Worm (Caenorhabditis elegans) whole organism, L1 larva: Measurements from ENCODE around the gene ZC178.2.
"Not testable (repeated sequence)": the region's sequence is repeated elsewhere in the genome, so short reads cannot be mapped to it uniquely, and the experiment has no call there.

ENCODE experiments used
- C16A3.4 ChIP-seq: fragments of 150-350 bp; optimal IDR thresholded peaks from 2 replicates; lab custom pipeline; 2014; ENCODE audit warnings: missing biosample characterization, missing genetic modification characterization
- C34B4.2 ChIP-seq: sonication (generic microtip); optimal IDR thresholded peaks from 2 replicates; lab custom pipeline; 2017; ENCODE audit warnings: mild to moderate bottlenecking, missing genetic modification characterization, missing compliant biosample characterization
- alr-1 ChIP-seq: fragments of 200-800 bp; sonication (Bioruptor generic); optimal IDR thresholded peaks from 2 replicates; lab custom pipeline; 2018; ENCODE audit warnings: borderline replicate concordance, mild to moderate bottlenecking, missing genetic modification characterization, missing compliant biosample characterization
- ceh-82 ChIP-seq, 3 experiments: fragments of 150-350 bp in 1 of 3; sonication (generic microtip) in 2 of 3; optimal IDR thresholded peaks; 2 replicates each; lab custom pipeline; 2014 to 2017; ENCODE audit warnings: missing biosample characterization in 3 of 3, missing genetic modification characterization in 3 of 3
- ceh-88 ChIP-seq: fragments of 200-800 bp; sonication (Bioruptor generic); IDR thresholded peaks from 2 replicates; pipeline ENCODE4 v1.3.6; 2022; ENCODE audit warnings: missing genetic modification characterization, missing compliant biosample characterization
- ces-1 ChIP-seq: fragments of 150-350 bp; optimal IDR thresholded peaks from 2 replicates; lab custom pipeline; 2014; ENCODE audit warnings: missing biosample characterization, missing genetic modification reagents, missing genetic modification characterization
- dsc-1 ChIP-seq: sonication (generic microtip); optimal IDR thresholded peaks from 2 replicates; lab custom pipeline; 2016; ENCODE audit warnings: mild to moderate bottlenecking, missing genetic modification characterization, missing compliant biosample characterization
- efl-3 ChIP-seq: fragments of 200-800 bp; sonication (Bioruptor generic); optimal IDR thresholded peaks from 2 replicates; lab custom pipeline; 2018; ENCODE audit warnings: mild to moderate bottlenecking, missing genetic modification characterization, missing compliant biosample characterization
- egl-13 ChIP-seq: sonication (generic microtip); optimal IDR thresholded peaks from 2 replicates; lab custom pipeline; 2016; ENCODE audit warnings: missing genotype, missing genetic modification reagents, missing genetic modification characterization, missing compliant biosample characterization
- fkh-10 ChIP-seq: sonication (generic microtip); optimal IDR thresholded peaks from 2 replicates; lab custom pipeline; 2017; ENCODE audit warnings: missing biosample characterization, missing genetic modification reagents, missing genetic modification characterization
- fkh-4 ChIP-seq: sonication (generic microtip); optimal IDR thresholded peaks from 2 replicates; lab custom pipeline; 2016; ENCODE audit warnings: missing compliant biosample characterization, missing genetic modification characterization, borderline replicate concordance
- hlh-17 ChIP-seq: fragments of 200-800 bp; sonication (Bioruptor generic); optimal IDR thresholded peaks from 2 replicates; lab custom pipeline; 2018; ENCODE audit warnings: missing genetic modification characterization, mild to moderate bottlenecking, missing compliant biosample characterization, moderate library complexity, borderline replicate concordance
- irx-1 ChIP-seq: sonication (generic microtip); optimal IDR thresholded peaks from 2 replicates; lab custom pipeline; 2016; ENCODE audit warnings: missing genetic modification characterization, missing compliant biosample characterization
- jun-1 ChIP-seq: fragments of 150-350 bp; optimal IDR thresholded peaks from 2 replicates; lab custom pipeline; 2014; ENCODE audit warnings: missing biosample characterization, missing genetic modification reagents, missing genetic modification characterization
- lin-13 ChIP-seq: fragments of 150-350 bp; optimal IDR thresholded peaks from 2 replicates; lab custom pipeline; 2014; ENCODE audit warnings: missing biosample characterization, missing genetic modification reagents, missing genetic modification characterization
- lin-14 ChIP-seq: fragments of 200-800 bp; sonication (Bioruptor generic); optimal IDR thresholded peaks from 2 replicates; lab custom pipeline; 2018; ENCODE audit warnings: mild to moderate bottlenecking, missing genetic modification characterization, moderate library complexity, missing compliant biosample characterization
- mdl-1 ChIP-seq, 2 experiments: fragments of 150-350 bp; optimal IDR thresholded peaks; 2 replicates each; lab custom pipeline; 2014 to 2017; ENCODE audit warnings: missing biosample characterization in 2 of 2, missing genetic modification characterization in 2 of 2, inconsistent platforms in 1 of 2
- nhr-11 ChIP-seq: fragments of 150-350 bp; optimal IDR thresholded peaks from 2 replicates; lab custom pipeline; 2014; ENCODE audit warnings: missing biosample characterization, missing genetic modification characterization
- nhr-19 ChIP-seq: fragments of 200-800 bp; sonication (Bioruptor generic); conservative IDR thresholded peaks from 2 replicates; pipeline ENCODE4 v1.3.6; 2022; ENCODE audit warnings: missing genetic modification characterization, missing compliant biosample characterization
- nhr-237 ChIP-seq: fragments of 150-350 bp; optimal IDR thresholded peaks from 2 replicates; lab custom pipeline; 2014; ENCODE audit warnings: missing biosample characterization, missing genetic modification characterization
- nhr-47 ChIP-seq: sonication (generic microtip); optimal IDR thresholded peaks from 2 replicates; lab custom pipeline; 2016; ENCODE audit warnings: mild to moderate bottlenecking, missing genetic modification characterization, moderate library complexity, missing compliant biosample characterization
- nhr-71 ChIP-seq: sonication (generic microtip); optimal IDR thresholded peaks from 2 replicates; lab custom pipeline; 2016; ENCODE audit warnings: mild to moderate bottlenecking, missing genetic modification characterization, moderate library complexity, missing compliant biosample characterization
- nhr-84 ChIP-seq: sonication (generic microtip); optimal IDR thresholded peaks from 2 replicates; lab custom pipeline; 2017; ENCODE audit warnings: missing biosample characterization, missing genetic modification characterization
- pax-3 ChIP-seq: fragments of 200-800 bp; sonication (Bioruptor generic); optimal IDR thresholded peaks from 2 replicates; lab custom pipeline; 2018; ENCODE audit warnings: mild to moderate bottlenecking, missing genetic modification characterization, moderate library complexity, missing compliant biosample characterization
- snpc-4 ChIP-seq: fragments of 150-350 bp; optimal IDR thresholded peaks from 2 replicates; lab custom pipeline; 2014; ENCODE audit warnings: missing biosample characterization, missing genetic modification characterization
- sptf-1 ChIP-seq: fragments of 150-350 bp; optimal IDR thresholded peaks from 2 replicates; lab custom pipeline; 2014; ENCODE audit warnings: missing biosample characterization, missing genetic modification characterization
- swsn-7 ChIP-seq: sonication (generic microtip); optimal IDR thresholded peaks from 2 replicates; lab custom pipeline; 2016; ENCODE audit warnings: missing genetic modification characterization, missing compliant biosample characterization
- tbx-2 ChIP-seq: sonication (generic microtip); optimal IDR thresholded peaks from 2 replicates; lab custom pipeline; 2016; ENCODE audit warnings: missing genetic modification characterization, missing compliant biosample characterization
- unc-130 ChIP-seq: fragments of 150-350 bp; optimal IDR thresholded peaks from 2 replicates; lab custom pipeline; 2017; ENCODE audit warnings: missing biosample characterization, missing genetic modification characterization, inconsistent platforms
- unc-62 ChIP-seq: fragments of 150-350 bp; optimal IDR thresholded peaks from 2 replicates; lab custom pipeline; 2014; ENCODE audit warnings: missing biosample characterization, missing genetic modification reagents, missing genetic modification characterization
- xbp-1 ChIP-seq: sonication (generic microtip); optimal IDR thresholded peaks from 2 replicates; lab custom pipeline; 2016; ENCODE audit warnings: missing genetic modification characterization, missing compliant biosample characterization

Gene ZC178.2

DNA sequence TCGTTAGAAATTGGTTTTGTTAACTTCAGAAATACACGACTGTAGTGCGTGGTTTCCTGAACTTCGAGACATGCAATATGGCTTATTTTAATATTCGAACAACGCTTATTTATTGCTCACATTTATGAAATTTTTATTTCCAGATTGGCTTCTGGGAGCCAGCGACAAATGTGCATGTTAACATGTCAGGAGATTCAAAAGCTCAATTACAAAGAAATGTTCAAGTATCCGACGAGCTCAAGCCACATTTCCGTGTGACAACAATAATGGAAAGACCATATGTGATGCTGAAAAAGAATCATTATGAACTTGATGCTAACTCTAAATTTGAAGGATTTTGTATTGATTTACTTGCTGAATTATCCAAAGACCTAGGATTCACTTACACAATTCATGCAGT lies 6.6 kb upstream of the ZC178.2 start:
- TF ChIP-seq pax-3 (no peak), unc-62 (GFP tag; lab: Kevin White, UChicago) (no peak), efl-3 (no peak)

DNA sequence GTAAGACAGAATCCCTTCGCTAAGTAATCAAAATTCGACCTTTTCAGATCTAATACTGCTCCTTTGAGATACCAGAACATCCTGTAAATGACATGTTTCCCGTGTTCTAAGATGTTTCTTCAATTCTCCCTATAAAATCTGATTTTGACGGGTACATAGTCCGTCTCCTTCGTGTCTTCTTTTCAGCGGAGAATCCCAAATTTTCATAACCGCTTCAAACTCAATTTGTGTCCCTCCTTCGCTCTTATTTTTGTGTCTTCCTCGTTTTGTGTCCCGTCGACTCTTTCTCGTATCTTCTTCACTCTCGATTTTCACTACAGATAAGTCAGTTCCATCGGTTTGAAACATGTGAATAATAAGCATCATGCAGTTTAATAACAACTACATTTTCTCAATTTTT lies 4.4 kb upstream of the ZC178.2 start, which contains the start of gene glr-5:
TSS of gene glr-5 (plus strand) at position 321 of the 400 bp plus-strand sequence.
- TF ChIP-seq lin-14 (GFP tag; lab: Kevin White, UChicago) = peak; percentile 68
- TF ChIP-seq irx-1 (tag; lab: Kevin White, UChicago) = no peak
- no peak for TF ChIP-seq ceh-82 (tag; optimal IDR thresholded peaks at IDR 0.05; lab: Kevin White, UChicago)
- TF ChIP-seq ceh-88 (GFP tag; lab: Robert Waterston, UW) = no peak
- TF ChIP-seq nhr-237 = no peak
- no peak for TF ChIP-seq swsn-7 (tag; lab: Kevin White, UChicago)
- no peak for TF ChIP-seq unc-130 (tag; lab: Kevin White, UChicago)
- TF ChIP-seq fkh-10 = peak; percentile 61
- TF ChIP-seq ces-1 (GFP tag; lab: Kevin White, UChicago) = peak; percentile 52

ce11 chrV:8696218-8696617 lies 15.6 kb downstream of the ZC178.2 start, which contains the start of gene ZC190.10:
Gene ZC190.10, minus strand, starts transcription at chrV:8696318.
- TF ChIP-seq nhr-71; sptf-1 (tag; lab: Kevin White, UChicago); egl-13 (tag; lab: Kevin White, UChicago): not testable (repeated sequence)

ce11 chrV:8687707-8688106 lies 24.1 kb downstream of the ZC178.2 start, which contains the start of gene ZC190.8:
Gene ZC190.8, minus strand, starts transcription at chrV:8687807.
- TF ChIP-seq xbp-1 (tag; lab: Kevin White, UChicago) = no peak
- TF ChIP-seq nhr-19 (GFP tag; lab: Robert Waterston, UW) = no peak
- TF ChIP-seq nhr-84 (tag; lab: Kevin White, UChicago) = no peak
- no peak for TF ChIP-seq C34B4.2
- TF ChIP-seq nhr-11 (tag; lab: Kevin White, UChicago) = no peak
- no peak for TF ChIP-seq mdl-1 (tag; optimal IDR thresholded peaks at IDR 0.05; lab: Kevin White, UChicago)
- TF ChIP-seq dsc-1 (tag; lab: Kevin White, UChicago) = no peak
- TF ChIP-seq fkh-4 (tag; lab: Kevin White, UChicago) = no peak
- TF ChIP-seq jun-1 (tag; lab: Kevin White, UChicago) = no peak
- TF ChIP-seq C16A3.4 = no peak
- TF ChIP-seq, all 84 proteins: peak for 0

DNA sequence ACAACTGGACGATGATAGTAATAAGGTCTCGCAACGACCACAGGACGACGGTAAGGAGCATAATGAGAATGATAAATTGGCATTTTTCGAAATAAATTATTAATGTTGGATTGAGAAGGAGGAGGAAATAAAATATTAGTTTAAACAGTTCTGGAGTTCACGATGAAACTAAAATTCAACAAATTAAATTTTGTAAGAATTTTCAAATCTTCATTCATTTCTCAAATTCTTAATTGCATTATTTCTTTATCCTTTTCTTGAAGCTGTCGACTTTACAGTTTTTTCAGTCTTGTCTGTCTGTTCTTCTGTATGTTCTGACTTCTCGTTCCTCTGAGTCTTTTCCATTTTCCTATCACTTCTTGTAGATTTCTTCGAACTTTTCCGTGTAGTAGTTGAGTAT lies 25.0 kb downstream of the ZC178.2 start, which contains the start of gene ZC190.7:
TSS of gene ZC190.7 (minus strand) at position 101 of the 400 bp plus-strand sequence.
- TF ChIP-seq tbx-2 (tag; lab: Kevin White, UChicago) = no peak
- TF ChIP-seq, all 84 proteins: peak for 0

- TF ChIP-seq lin-13 (GFP tag; lab: Kevin White, UChicago) (no peak), ceh-82 (tag; optimal IDR thresholded peaks at IDR 0.05; lab: Kevin White, UChicago) (no peak), ces-1 (GFP tag; lab: Kevin White, UChicago) (no peak), fkh-4 (tag; lab: Kevin White, UChicago) (peak; percentile 67), alr-1 (no peak), snpc-4 (no peak), dsc-1 (tag; lab: Kevin White, UChicago) (peak; percentile 76), hlh-17 (GFP tag; lab: Kevin White, UChicago) (no peak), sptf-1 (tag; lab: Kevin White, UChicago) (no peak), nhr-47 (tag; lab: Kevin White, UChicago) (no peak)
Observed at ce11 chrV:8683787-8684186, 28.0 kb downstream of the ZC178.2 start.
